Worm (Caenorhabditis elegans) whole organism, young adult: ENCODE results near the gene fipr-12.

Experiments used
- B0336.3 ChIP-seq: fragments of 200-800 bp; sonication (Bioruptor generic); IDR thresholded peaks from 2 replicates; pipeline ENCODE4 v1.3.6; 2022; ENCODE audit warnings: missing genetic modification characterization, missing compliant biosample characterization
- F23B12.7 ChIP-seq: sonication (generic microtip); optimal IDR thresholded peaks from 2 replicates; lab custom pipeline; 2017; ENCODE audit warnings: missing genetic modification characterization, mild to moderate bottlenecking, missing compliant biosample characterization, antibody characterized with exemption, moderate library complexity; ENCODE audit not compliant: insufficient read depth
- F57A8.1 ChIP-seq: fragments of 200-800 bp; sonication (Bioruptor generic); optimal IDR thresholded peaks from 2 replicates; lab custom pipeline; 2018; ENCODE audit warnings: mild to moderate bottlenecking, missing genetic modification characterization, moderate library complexity, missing compliant biosample characterization
- F57C9.4 ChIP-seq: sonication (generic microtip); optimal IDR thresholded peaks from 2 replicates; lab custom pipeline; 2017; ENCODE audit warnings: mild to moderate bottlenecking, missing genetic modification characterization, missing compliant biosample characterization
- Y53F4B.3 ChIP-seq: fragments of 200-800 bp; sonication (Bioruptor generic); IDR thresholded peaks from 2 replicates; pipeline ENCODE4 v1.3.6; 2022; ENCODE audit warnings: missing genetic modification reagents, missing genetic modification characterization, missing compliant biosample characterization
- Y79H2A.3 ChIP-seq: fragments of 200-800 bp; sonication (Bioruptor generic); conservative IDR thresholded peaks from 2 replicates; pipeline ENCODE4 v1.3.6; 2022; ENCODE audit warnings: missing genetic modification reagents, missing genetic modification characterization, missing compliant biosample characterization
- ZK185.1 ChIP-seq: sonication (generic microtip); optimal IDR thresholded peaks from 2 replicates; lab custom pipeline; 2016; ENCODE audit warnings: mild to moderate bottlenecking, missing genetic modification characterization, missing compliant biosample characterization; ENCODE audit not compliant: poor library complexity, severe bottlenecking
- akir-1 ChIP-seq: fragments of 200-800 bp; sonication (Bioruptor generic); optimal IDR thresholded peaks from 2 replicates; lab custom pipeline; 2018; ENCODE audit warnings: mild to moderate bottlenecking, missing genetic modification characterization, moderate library complexity, missing compliant biosample characterization
- atf-7 ChIP-seq: sonication (generic microtip); optimal IDR thresholded peaks from 2 replicates; lab custom pipeline; 2017; ENCODE audit warnings: mild to moderate bottlenecking, missing genetic modification characterization, missing compliant biosample characterization
- athp-1 ChIP-seq: sonication (generic microtip); optimal IDR thresholded peaks from 2 replicates; lab custom pipeline; 2017; ENCODE audit warnings: mild to moderate bottlenecking, missing genetic modification characterization, missing compliant biosample characterization
- bed-2 ChIP-seq: fragments of 200-800 bp; sonication (Bioruptor generic); IDR thresholded peaks from 2 replicates; pipeline ENCODE4 v1.3.6; 2022; ENCODE audit warnings: missing genetic modification reagents, missing genetic modification characterization, missing compliant biosample characterization
- cebp-1 ChIP-seq, 2 experiments: fragments of 200-800 bp in 1 of 2; sonication (Bioruptor generic) in 1 of 2; sonication (generic microtip) in 1 of 2; IDR thresholded peaks in 1 of 2; optimal IDR thresholded peaks in 1 of 2; 2 replicates each; pipeline versions ENCODE4 v1.3.6 to Lab custom; 2017 to 2022; ENCODE audit warnings: missing compliant biosample characterization in 2 of 2, missing genetic modification characterization in 2 of 2, mild to moderate bottlenecking in 1 of 2, missing genetic modification reagents in 1 of 2, moderate library complexity in 1 of 2
- cebp-2 ChIP-seq: fragments of 200-800 bp; sonication (Bioruptor generic); IDR thresholded peaks from 2 replicates; pipeline ENCODE4 v1.3.6; 2022; ENCODE audit warnings: missing genetic modification characterization, missing compliant biosample characterization
- ceh-100 ChIP-seq: fragments of 200-800 bp; sonication (Bioruptor generic); IDR thresholded peaks from 2 replicates; pipeline ENCODE4 v1.3.6; 2022; ENCODE audit warnings: missing genetic modification reagents, missing genetic modification characterization, missing compliant biosample characterization
- ceh-27 ChIP-seq: fragments of 200-800 bp; sonication (Bioruptor generic); optimal IDR thresholded peaks from 2 replicates; lab custom pipeline; 2018; ENCODE audit warnings: mild to moderate bottlenecking, missing genetic modification characterization, moderate library complexity, missing compliant biosample characterization
- ceh-40 ChIP-seq: fragments of 200-800 bp; sonication (Bioruptor generic); IDR thresholded peaks from 2 replicates; pipeline ENCODE4 v1.3.6; 2022; ENCODE audit warnings: missing genetic modification characterization, missing compliant biosample characterization
- chd-7 ChIP-seq: sonication (generic microtip); optimal IDR thresholded peaks from 2 replicates; lab custom pipeline; 2016; ENCODE audit warnings: mild to moderate bottlenecking, missing genetic modification characterization, moderate library complexity, missing compliant biosample characterization
- dox-1 ChIP-seq: fragments of 200-800 bp; sonication (Bioruptor generic); IDR thresholded peaks from 2 replicates; pipeline ENCODE4 v1.3.6; 2022; ENCODE audit warnings: missing genetic modification reagents, missing genetic modification characterization, missing compliant biosample characterization
- ekl-4 ChIP-seq: fragments of 200-800 bp; sonication (Bioruptor generic); IDR thresholded peaks from 2 replicates; pipeline ENCODE4 v1.3.6; 2022; ENCODE audit warnings: missing genetic modification reagents, missing genetic modification characterization, missing compliant biosample characterization
- fkh-3 ChIP-seq: sonication (generic microtip); optimal IDR thresholded peaks from 2 replicates; lab custom pipeline; 2016; ENCODE audit warnings: mild to moderate bottlenecking, missing genetic modification characterization, missing compliant biosample characterization
- hlh-12 ChIP-seq: sonication (generic microtip); optimal IDR thresholded peaks from 2 replicates; lab custom pipeline; 2016; ENCODE audit warnings: missing genetic modification characterization, missing compliant biosample characterization
- hmg-1.2 ChIP-seq: fragments of 200-800 bp; sonication (Bioruptor generic); IDR thresholded peaks from 2 replicates; pipeline ENCODE4 v1.3.6; 2022; ENCODE audit warnings: missing genetic modification reagents, missing genetic modification characterization, missing compliant biosample characterization
- let-526 ChIP-seq: fragments of 200-800 bp; sonication (Bioruptor generic); IDR thresholded peaks from 2 replicates; pipeline ENCODE4 v1.3.6; 2022; ENCODE audit warnings: missing genetic modification reagents, missing genetic modification characterization, missing compliant biosample characterization
- let-607 ChIP-seq, 2 experiments: fragments of 200-800 bp in 1 of 2; sonication (Bioruptor generic) in 1 of 2; sonication (generic microtip) in 1 of 2; optimal IDR thresholded peaks; 2 replicates each; lab custom pipeline; 2016 to 2018; ENCODE audit warnings: mild to moderate bottlenecking in 2 of 2, missing compliant biosample characterization in 2 of 2, missing genetic modification characterization in 2 of 2, moderate library complexity in 2 of 2, missing genotype in 1 of 2
- lin-54 ChIP-seq: fragments of 200-800 bp; sonication (Bioruptor generic); optimal IDR thresholded peaks from 2 replicates; lab custom pipeline; 2018; ENCODE audit warnings: mild to moderate bottlenecking, missing genetic modification characterization, missing compliant biosample characterization
- madf-10 ChIP-seq: sonication (generic microtip); optimal IDR thresholded peaks from 2 replicates; lab custom pipeline; 2016; ENCODE audit warnings: mild to moderate bottlenecking, missing genetic modification characterization, missing compliant biosample characterization
- madf-3 ChIP-seq: fragments of 200-800 bp; sonication (Bioruptor generic); IDR thresholded peaks from 2 replicates; pipeline ENCODE4 v1.3.6; 2022; ENCODE audit warnings: missing genetic modification reagents, missing genetic modification characterization, missing compliant biosample characterization
- madf-8 ChIP-seq: fragments of 200-800 bp; sonication (Bioruptor generic); conservative IDR thresholded peaks from 2 replicates; pipeline ENCODE4 v1.3.6; 2022; ENCODE audit warnings: missing genetic modification reagents, missing genetic modification characterization, missing compliant biosample characterization
- mel-28 ChIP-seq: sonication (generic microtip); optimal IDR thresholded peaks from 2 replicates; lab custom pipeline; 2016; ENCODE audit warnings: borderline replicate concordance, mild to moderate bottlenecking, missing genetic modification characterization, missing compliant biosample characterization
- nfyb-1 ChIP-seq: fragments of 200-800 bp; sonication (Bioruptor generic); IDR thresholded peaks from 2 replicates; pipeline ENCODE4 v1.3.6; 2022; ENCODE audit warnings: missing genetic modification reagents, missing genetic modification characterization, missing compliant biosample characterization
- nhr-27 ChIP-seq: fragments of 200-800 bp; sonication (Bioruptor generic); optimal IDR thresholded peaks from 2 replicates; lab custom pipeline; 2018; ENCODE audit warnings: mild to moderate bottlenecking, missing genetic modification characterization, moderate library complexity, missing compliant biosample characterization
- pbrm-1 ChIP-seq: fragments of 200-800 bp; sonication (Bioruptor generic); IDR thresholded peaks from 2 replicates; pipeline ENCODE4 v1.3.6; 2022; ENCODE audit warnings: missing genetic modification reagents, missing genetic modification characterization, missing compliant biosample characterization
- snpc-1.3 ChIP-seq: sonication (generic microtip); optimal IDR thresholded peaks from 2 replicates; lab custom pipeline; 2017; ENCODE audit warnings: missing genetic modification characterization, mild to moderate bottlenecking, missing compliant biosample characterization, antibody characterized with exemption, moderate library complexity, missing genotype, missing genetic modification reagents; ENCODE audit not compliant: insufficient read depth
- somi-1 ChIP-seq: fragments of 200-800 bp; sonication (Bioruptor generic); optimal IDR thresholded peaks from 2 replicates; lab custom pipeline; 2018; ENCODE audit warnings: mild to moderate bottlenecking, missing genetic modification characterization, missing compliant biosample characterization
- ztf-18 ChIP-seq: sonication (generic microtip); optimal IDR thresholded peaks from 2 replicates; lab custom pipeline; 2016; ENCODE audit warnings: missing genotype, mild to moderate bottlenecking, missing genetic modification characterization, missing compliant biosample characterization
- ztf-28 ChIP-seq: fragments of 200-800 bp; sonication (Bioruptor generic); IDR thresholded peaks from 2 replicates; pipeline ENCODE4 v1.3.6; 2022; ENCODE audit warnings: missing genetic modification reagents, missing genetic modification characterization, missing compliant biosample characterization
- ztf-3 ChIP-seq: fragments of 200-800 bp; sonication (Bioruptor generic); optimal IDR thresholded peaks from 2 replicates; lab custom pipeline; 2018; ENCODE audit warnings: mild to moderate bottlenecking, missing genetic modification characterization, missing compliant biosample characterization

fipr-12 gene

ce11 chrV:9958231-9958630 lies 15.1 kb downstream of the fipr-12 start, which contains the start of gene anmt-3:
anmt-3 (minus strand) TSS chrV:9958331.
- no peak for TF ChIP-seq ztf-18 (tag; lab: Kevin White, UChicago)
- TF ChIP-seq hlh-12: no peak
- TF ChIP-seq athp-1 (tag; lab: Kevin White, UChicago): no peak
- no peak for TF ChIP-seq Y53F4B.3 (GFP tag; lab: Robert Waterston, UW)
- TF ChIP-seq madf-3 (GFP tag; lab: Robert Waterston, UW): no peak
- TF ChIP-seq ceh-100 (GFP tag; lab: Robert Waterston, UW): no peak
- TF ChIP-seq hmg-1.2 (GFP tag; lab: Robert Waterston, UW): no peak
- no peak for TF ChIP-seq dox-1 (GFP tag; lab: Robert Waterston, UW)
- TF ChIP-seq ZK185.1 (tag; lab: Kevin White, UChicago): no peak
- TF ChIP-seq F23B12.7 (tag; lab: Kevin White, UChicago): no peak
- no peak for TF ChIP-seq cebp-1 (GFP tag; IDR thresholded peaks at IDR 0.05; lab: Robert Waterston, UW)
- no peak for TF ChIP-seq cebp-1 (tag; optimal IDR thresholded peaks at IDR 0.05; lab: Kevin White, UChicago)
- no peak for TF ChIP-seq ceh-27 (GFP tag; lab: Kevin White, UChicago)
- no peak for TF ChIP-seq Y79H2A.3 (GFP tag; lab: Robert Waterston, UW)
- no peak for TF ChIP-seq mel-28 (tag; lab: Kevin White, UChicago)
- TF ChIP-seq F57A8.1: no peak
- TF ChIP-seq nhr-27: no peak
- TF ChIP-seq, all 124 proteins: peak for 0

ce11 chrV:9958654-9959053 lies 15.5 kb downstream of the fipr-12 start:
- no peak for TF ChIP-seq chd-7 (tag; lab: Kevin White, UChicago)
- no peak for TF ChIP-seq akir-1 (GFP tag; lab: Kevin White, UChicago)
- no peak for TF ChIP-seq madf-8 (GFP tag; lab: Robert Waterston, UW)
- no peak for TF ChIP-seq let-526 (GFP tag; lab: Robert Waterston, UW)
- no peak for TF ChIP-seq ztf-28 (GFP tag; lab: Robert Waterston, UW)
- TF ChIP-seq lin-54 (GFP tag; lab: Kevin White, UChicago): no peak
- TF ChIP-seq B0336.3 (GFP tag; lab: Robert Waterston, UW): no peak
- no peak for TF ChIP-seq pbrm-1
- TF ChIP-seq Y53F4B.3 (GFP tag; lab: Robert Waterston, UW): no peak
- no peak for TF ChIP-seq let-607 (tag; optimal IDR thresholded peaks at IDR 0.05; lab: Kevin White, UChicago)
- no peak for TF ChIP-seq somi-1 (GFP tag; lab: Kevin White, UChicago)
- no peak for TF ChIP-seq ztf-3
- TF ChIP-seq ceh-40 (GFP tag; lab: Robert Waterston, UW): no peak
- TF ChIP-seq, all 124 proteins: peak for 0

- no peak for TF ChIP-seq cebp-2 (GFP tag; lab: Robert Waterston, UW)
- TF ChIP-seq snpc-1.3 (tag; lab: Kevin White, UChicago): no peak
These were observed 17.2 kb downstream of the fipr-12 start, which contains the start of gene T07C12.10 for ce11 chrV:9960376-9960775. T07C12.10 (minus strand) TSS chrV:9960476.

- TF ChIP-seq ztf-18 (tag; lab: Kevin White, UChicago) (no peak), ztf-28 (GFP tag; lab: Robert Waterston, UW) (no peak), F57A8.1 (no peak), ceh-40 (GFP tag; lab: Robert Waterston, UW) (no peak), madf-10 (no peak), nhr-27 (no peak), F57C9.4 (tag; lab: Kevin White, UChicago) (no peak), bed-2 (no peak), ekl-4 (GFP tag; lab: Robert Waterston, UW) (no peak), fkh-3 (tag; lab: Kevin White, UChicago) (no peak), atf-7 (tag; lab: Kevin White, UChicago) (no peak), akir-1 (GFP tag; lab: Kevin White, UChicago) (no peak), snpc-1.3 (tag; lab: Kevin White, UChicago) (no peak), nfyb-1 (GFP tag; lab: Robert Waterston, UW) (no peak)
These were observed 19.3 kb downstream of the fipr-12 start, which contains the start of gene madf-4 for ce11 chrV:9962394-9962793. madf-4 (minus strand) TSS chrV:9962494.
